Worm (Caenorhabditis elegans): ENCODE measurements around the gene str-181.
A peak's percentile ranks its signal among the peaks of the same experiment; 100 is the strongest.

Gene str-181

DNA sequence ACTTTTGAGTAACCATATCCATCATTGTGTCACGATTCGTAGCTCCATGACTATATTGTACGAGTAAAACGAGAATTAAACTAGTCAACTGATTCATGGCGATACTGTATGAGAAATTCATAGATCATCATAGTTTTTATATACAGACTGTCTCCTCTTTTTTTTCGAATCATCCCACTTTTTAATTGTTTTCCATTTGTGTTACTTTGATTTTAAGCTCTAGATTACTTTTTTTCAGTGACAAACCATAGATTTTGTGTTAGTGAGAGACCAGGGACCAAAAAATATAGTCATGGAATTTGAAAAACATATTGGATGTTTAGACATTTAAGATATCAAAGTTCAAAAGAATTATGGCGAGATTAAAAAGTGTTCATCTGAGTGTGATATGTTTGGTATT lies 6.5 kb downstream of the str-181 start, which contains the start of gene R11D1.3:
Gene R11D1.3, minus strand, starts transcription at position 101 of the 400 bp plus-strand sequence.
- TF ChIP-seq sptf-1 (tag; optimal IDR thresholded peaks at IDR 0.05) (no peak), snpc-4 (tag; optimal IDR thresholded peaks at IDR 0.05) (no peak), flh-1 (GFP tag; optimal IDR thresholded peaks at IDR 0.05) (no peak), hlh-1 (tag; optimal IDR thresholded peaks at IDR 0.05) (no peak), unc-120 (tag; optimal IDR thresholded peaks at IDR 0.05; ENCODE audit: poor library complexity, severe bottlenecking) (no peak), tbx-8 (GFP tag; optimal IDR thresholded peaks at IDR 0.05) (no peak), sem-2 (GFP tag; optimal IDR thresholded peaks at IDR 0.05) (no peak), bed-3 (GFP tag; optimal IDR thresholded peaks at IDR 0.05) (no peak), nhr-28 (tag; optimal IDR thresholded peaks at IDR 0.05) (no peak), nhr-76 (tag; optimal IDR thresholded peaks at IDR 0.05) (no peak), ztf-11 (tag; optimal IDR thresholded peaks at IDR 0.05) (no peak), mep-1 (tag; optimal IDR thresholded peaks at IDR 0.05) (no peak), zip-8 (tag; optimal IDR thresholded peaks at IDR 0.05) (no peak), lin-13 (tag; optimal IDR thresholded peaks at IDR 0.05) (no peak), lsy-2 (tag; optimal IDR thresholded peaks at IDR 0.05) (no peak), ces-1 (GFP tag; optimal IDR thresholded peaks at IDR 0.05) (no peak), ham-2 (GFP tag; optimal IDR thresholded peaks at IDR 0.05) (no peak), mls-2 (tag; optimal IDR thresholded peaks at IDR 0.05) (no peak), unc-62 (GFP tag; optimal IDR thresholded peaks at IDR 0.05) (no peak), M03D4.4 (tag; optimal IDR thresholded peaks at IDR 0.05) (no peak)

DNA sequence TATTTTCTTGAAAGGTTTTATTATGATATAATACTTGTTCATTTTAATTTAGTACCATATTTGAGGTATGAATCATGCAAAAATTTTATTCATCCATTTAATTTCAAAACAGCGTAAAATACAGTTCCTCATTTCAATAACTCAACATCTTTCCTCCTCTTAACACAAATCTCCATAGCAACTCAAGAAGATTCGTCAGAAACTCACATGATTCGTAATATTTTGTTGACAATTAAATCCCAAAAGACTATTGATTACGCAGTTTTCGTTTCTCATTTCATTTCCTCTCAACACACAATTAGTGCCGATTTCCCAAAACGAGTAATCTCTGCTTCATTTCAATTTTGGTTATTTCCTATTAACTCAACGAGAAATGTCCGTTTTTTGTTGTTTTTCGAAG lies 10.2 kb downstream of the str-181 start, which contains the start of gene R11D1.2:
Gene R11D1.2, plus strand, starts transcription at position 301 of the 400 bp plus-strand sequence.
- TF ChIP-seq unc-62 (GFP tag; optimal IDR thresholded peaks at IDR 0.05) (no peak), mls-2 (tag; optimal IDR thresholded peaks at IDR 0.05) (no peak), M03D4.4 (tag; optimal IDR thresholded peaks at IDR 0.05) (no peak), tbx-8 (GFP tag; optimal IDR thresholded peaks at IDR 0.05) (no peak), ztf-11 (tag; optimal IDR thresholded peaks at IDR 0.05) (no peak), nhr-2 (tag; optimal IDR thresholded peaks at IDR 0.05) (no peak), drap-1 (GFP tag; optimal IDR thresholded peaks at IDR 0.05) (no peak), ceh-83 (GFP tag; optimal IDR thresholded peaks at IDR 0.05) (no peak), bed-3 (GFP tag; optimal IDR thresholded peaks at IDR 0.05) (no peak), cnd-1 (tag; optimal IDR thresholded peaks at IDR 0.05) (no peak), ces-1 (GFP tag; optimal IDR thresholded peaks at IDR 0.05) (no peak), nhr-237 (tag; optimal IDR thresholded peaks at IDR 0.05) (no peak)

DNA sequence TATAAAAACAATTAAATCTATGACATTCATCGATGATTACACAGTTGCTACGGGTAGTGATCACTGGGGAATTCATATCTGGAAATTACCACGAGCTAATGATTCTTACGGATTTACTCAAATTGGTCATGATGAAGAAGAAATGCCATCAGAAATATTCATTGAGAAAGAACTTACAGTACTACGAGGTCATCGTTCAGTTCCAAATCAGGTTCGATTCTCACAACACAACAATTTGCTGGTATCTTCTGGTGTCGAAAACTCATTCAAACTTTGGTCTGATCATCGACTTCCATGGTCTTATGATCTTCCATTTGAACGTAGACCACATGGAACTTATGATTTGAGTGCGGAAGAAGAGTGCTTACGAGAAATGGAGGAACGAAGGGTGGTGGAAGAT lies 12.0 kb downstream of the str-181 start:
- TF ChIP-seq sptf-1 (tag; optimal IDR thresholded peaks at IDR 0.05) (no peak), ceh-43 (GFP tag; optimal IDR thresholded peaks at IDR 0.05) (no peak), lsy-2 (tag; optimal IDR thresholded peaks at IDR 0.05) (no peak), drap-1 (GFP tag; optimal IDR thresholded peaks at IDR 0.05) (no peak), mls-2 (tag; optimal IDR thresholded peaks at IDR 0.05) (no peak), pha-4 (tag; optimal IDR thresholded peaks at IDR 0.05) (no peak), lin-13 (tag; optimal IDR thresholded peaks at IDR 0.05) (no peak), nhr-76 (tag; optimal IDR thresholded peaks at IDR 0.05) (no peak), hlh-1 (tag; optimal IDR thresholded peaks at IDR 0.05) (no peak), bed-3 (GFP tag; optimal IDR thresholded peaks at IDR 0.05) (no peak), snpc-4 (tag; optimal IDR thresholded peaks at IDR 0.05) (no peak), nhr-28 (tag; optimal IDR thresholded peaks at IDR 0.05) (no peak), ces-1 (GFP tag; optimal IDR thresholded peaks at IDR 0.05) (no peak), lin-32 (GFP tag; optimal IDR thresholded peaks at IDR 0.05) (no peak), elt-3 (tag; optimal IDR thresholded peaks at IDR 0.05) (no peak)

DNA sequence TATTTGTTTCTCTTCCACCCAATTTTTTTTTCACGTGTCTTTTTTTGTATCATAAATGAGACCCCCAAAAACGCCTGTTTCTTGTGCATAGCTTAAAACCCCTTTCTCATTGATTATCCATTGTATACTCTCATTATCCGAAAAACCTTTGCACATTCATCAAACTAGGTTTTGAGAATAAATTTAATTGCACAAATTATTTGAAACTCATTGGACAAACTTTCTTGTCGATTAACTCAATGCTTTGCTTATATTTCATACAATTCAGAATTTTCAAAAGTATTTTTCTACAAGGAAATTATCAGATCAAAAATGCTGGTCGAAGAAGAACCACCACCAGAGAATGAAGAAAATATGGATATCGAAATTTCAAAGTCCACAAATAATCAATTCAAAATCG lies 14.4 kb downstream of the str-181 start, which contains the start of gene R11D1.1:
Gene R11D1.1, plus strand, starts transcription at position 301 of the 400 bp plus-strand sequence.
- TF ChIP-seq drap-1 (GFP tag; optimal IDR thresholded peaks at IDR 0.05) (no peak), bed-3 (GFP tag; optimal IDR thresholded peaks at IDR 0.05) (no peak), ceh-39 (tag; optimal IDR thresholded peaks at IDR 0.05) (no peak), ceh-43 (GFP tag; optimal IDR thresholded peaks at IDR 0.05) (no peak), mls-2 (tag; optimal IDR thresholded peaks at IDR 0.05) (no peak), ztf-11 (tag; optimal IDR thresholded peaks at IDR 0.05) (no peak), mep-1 (tag; optimal IDR thresholded peaks at IDR 0.05) (no peak), pha-4 (tag; optimal IDR thresholded peaks at IDR 0.05) (no peak), nhr-2 (tag; optimal IDR thresholded peaks at IDR 0.05) (no peak), sptf-1 (tag; optimal IDR thresholded peaks at IDR 0.05) (no peak), M03D4.4 (tag; optimal IDR thresholded peaks at IDR 0.05) (no peak)

DNA sequence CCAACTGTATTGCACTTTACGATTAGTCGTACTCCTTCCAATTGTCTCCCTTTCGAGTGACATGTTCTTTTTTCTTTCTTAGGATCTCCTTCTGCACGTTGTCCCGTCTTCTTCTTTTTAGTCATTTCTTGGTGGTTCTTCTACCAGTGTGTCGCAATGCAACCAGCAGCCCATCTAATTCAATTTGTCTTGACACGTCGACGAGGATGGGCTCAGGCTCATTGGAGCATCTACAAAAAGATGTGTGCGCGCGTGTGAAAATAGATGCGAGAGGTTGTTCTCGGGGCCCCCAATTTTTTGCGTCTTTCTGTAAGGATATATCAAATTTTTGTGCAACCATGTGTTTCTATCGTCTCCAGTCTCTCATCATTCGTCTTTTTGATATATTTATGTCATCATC lies 16.9 kb downstream of the str-181 start:
- peak; percentile 63 for TF ChIP-seq ces-1 (GFP tag; optimal IDR thresholded peaks at IDR 0.05)
- no peak for TF ChIP-seq ceh-39 (tag; optimal IDR thresholded peaks at IDR 0.05)
